Fruit fly (Drosophila melanogaster): ENCODE measurements around the gene Edg78E.

Gene Edg78E

DNA sequence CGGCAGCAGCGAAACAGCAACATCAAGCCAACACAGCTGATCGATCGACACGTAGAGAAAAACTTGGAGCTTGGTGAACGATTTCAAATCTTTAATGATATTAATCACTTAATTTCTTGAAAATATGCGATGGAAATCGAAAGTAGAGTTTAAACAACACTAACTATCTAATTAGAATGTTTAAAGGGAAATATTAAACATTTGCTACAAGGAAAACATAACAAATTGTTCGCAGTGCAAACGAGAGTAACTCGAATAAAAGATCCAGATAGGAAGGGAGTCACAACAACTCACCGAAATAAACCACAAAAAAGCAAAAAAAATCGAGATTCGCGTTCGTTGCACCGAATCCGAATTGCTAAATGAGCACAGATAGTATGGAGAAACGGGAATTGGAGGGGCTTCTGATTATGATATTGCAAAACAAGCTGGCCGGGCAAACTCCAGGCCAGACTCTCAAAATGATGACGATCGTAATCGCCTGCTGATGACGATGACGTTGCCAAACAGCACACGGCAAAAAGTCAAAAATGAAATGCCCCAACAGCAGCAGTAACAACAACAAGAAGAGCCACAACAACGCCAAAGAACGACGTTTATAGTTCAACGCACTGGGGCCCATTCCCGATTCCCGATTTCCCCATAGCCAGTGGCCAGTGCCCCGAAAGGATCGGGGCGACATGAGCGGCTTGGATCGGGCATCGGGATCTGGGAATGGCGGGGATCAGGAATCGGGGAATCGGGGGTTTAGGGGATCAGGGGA lies 43.7 kb downstream of the Edg78E start:
- TF ChIP-seq Ets98B (GFP tag; IDR thresholded peaks at IDR 0.05) (peak; percentile 36; the same call in 1 of the 2 replicates), CG8301 (tag; optimal IDR thresholded peaks at IDR 0.05) (peak; percentile 90), CG34367 (tag; optimal IDR thresholded peaks at IDR 0.05) (peak; percentile 99), CG15710 (tag; optimal IDR thresholded peaks at IDR 0.05) (peak; percentile 99), CG13204 (GFP tag; optimal IDR thresholded peaks at IDR 0.05) (peak; percentile 75), gl (tag; optimal IDR thresholded peaks at IDR 0.05) (peak; percentile 97), D1 (tag; optimal IDR thresholded peaks at IDR 0.05) (peak; percentile 97), CG9948 (tag; optimal IDR thresholded peaks at IDR 0.05) (peak; percentile 99), CG32121 (GFP tag; IDR thresholded peaks at IDR 0.05) (0 out of 2 replicates have a peak, but pooled peaks have one; percentile 40), CG12605 (GFP tag; IDR thresholded peaks at IDR 0.05) (peak; percentile 82), Snoo (tag; optimal IDR thresholded peaks at IDR 0.05) (peak; percentile 99), fd96Ca (GFP tag; IDR thresholded peaks at IDR 0.05) (peak; percentile 71; the same call in 1 of the 3 replicates), rn (GFP tag; IDR thresholded peaks at IDR 0.05) (peak; percentile 77), EcR (GFP tag; optimal IDR thresholded peaks at IDR 0.05) (peak; percentile 99), CG14655 (GFP tag; optimal IDR thresholded peaks at IDR 0.05) (peak; percentile 90), Pif1B (GFP tag; optimal IDR thresholded peaks at IDR 0.05) (peak; percentile 98), CG10348 (GFP tag; IDR thresholded peaks at IDR 0.05) (no peak), Pif1A (GFP tag; optimal IDR thresholded peaks at IDR 0.05) (peak; percentile 98), CG4496 (GFP tag; IDR thresholded peaks at IDR 0.05) (peak; percentile 86), CG8159 (tag; optimal IDR thresholded peaks at IDR 0.05) (peak; percentile 99), CG17806 (tag; optimal IDR thresholded peaks at IDR 0.05) (peak; percentile 99)

DNA sequence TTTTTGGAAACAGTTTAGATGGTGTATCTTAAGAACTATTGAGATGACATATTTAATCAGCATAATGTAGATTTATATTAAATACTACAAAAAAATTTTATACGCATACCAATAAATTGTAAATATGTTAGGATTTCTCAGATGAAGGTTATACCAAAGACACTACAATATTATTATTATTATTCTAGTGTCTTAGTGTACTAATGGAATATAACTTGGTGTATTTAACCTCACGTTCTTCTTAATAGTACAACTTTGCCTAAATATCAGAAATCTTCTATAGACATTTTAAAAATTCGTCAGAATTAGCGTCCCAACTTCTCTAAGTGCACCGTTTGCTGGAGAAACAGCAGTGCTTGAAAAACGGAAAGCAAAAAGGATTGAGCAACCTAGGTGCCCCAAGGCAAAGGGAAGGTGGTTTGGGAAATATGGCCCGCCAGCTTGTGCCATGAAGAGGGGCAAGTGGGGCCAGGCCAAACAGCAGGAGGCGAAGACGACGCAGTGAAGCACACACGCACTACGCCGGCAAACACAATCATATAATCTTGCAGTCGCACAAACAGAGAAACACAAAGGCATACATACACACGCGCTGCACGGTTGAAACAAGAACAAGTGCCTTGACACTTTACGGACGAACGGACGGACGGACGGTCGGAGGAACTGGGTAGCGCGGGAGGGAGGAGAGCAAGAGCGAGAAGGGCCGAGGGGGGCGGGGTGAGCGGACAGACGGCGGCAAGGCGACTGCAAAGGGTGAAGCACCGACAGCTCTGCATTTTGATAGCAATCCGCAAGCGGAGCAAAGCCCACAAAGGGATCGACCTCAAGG lies 44.5 kb downstream of the Edg78E start:
- TF ChIP-seq fd96Ca (GFP tag; IDR thresholded peaks at IDR 0.05) (no peak), CG4496 (GFP tag; IDR thresholded peaks at IDR 0.05) (peak; percentile 6; the same call in 1 of the 3 replicates), CG13204 (GFP tag; optimal IDR thresholded peaks at IDR 0.05) (peak; percentile 98), D1 (tag; optimal IDR thresholded peaks at IDR 0.05) (peak; percentile 63), EcR (GFP tag; optimal IDR thresholded peaks at IDR 0.05) (peak; percentile 99), CG12605 (GFP tag; IDR thresholded peaks at IDR 0.05) (no peak), CG14655 (GFP tag; optimal IDR thresholded peaks at IDR 0.05) (peak; percentile 71), CG8159 (tag; optimal IDR thresholded peaks at IDR 0.05) (peak; percentile 89), CG10348 (GFP tag; IDR thresholded peaks at IDR 0.05) (no peak), gl (tag; optimal IDR thresholded peaks at IDR 0.05) (no peak), CG34367 (tag; optimal IDR thresholded peaks at IDR 0.05) (peak; percentile 60), CG17806 (tag; optimal IDR thresholded peaks at IDR 0.05) (peak; percentile 88), rn (GFP tag; IDR thresholded peaks at IDR 0.05) (no peak), Snoo (tag; optimal IDR thresholded peaks at IDR 0.05) (no peak), CG9948 (tag; optimal IDR thresholded peaks at IDR 0.05) (peak; percentile 91), CG32121 (GFP tag; IDR thresholded peaks at IDR 0.05) (no peak), CG15710 (tag; optimal IDR thresholded peaks at IDR 0.05) (peak; percentile 66), Pif1A (GFP tag; optimal IDR thresholded peaks at IDR 0.05) (peak; percentile 60), CG8301 (tag; optimal IDR thresholded peaks at IDR 0.05) (peak; percentile 50), Pif1B (GFP tag; optimal IDR thresholded peaks at IDR 0.05) (peak; percentile 43), Ets98B (GFP tag; IDR thresholded peaks at IDR 0.05) (no peak)

DNA sequence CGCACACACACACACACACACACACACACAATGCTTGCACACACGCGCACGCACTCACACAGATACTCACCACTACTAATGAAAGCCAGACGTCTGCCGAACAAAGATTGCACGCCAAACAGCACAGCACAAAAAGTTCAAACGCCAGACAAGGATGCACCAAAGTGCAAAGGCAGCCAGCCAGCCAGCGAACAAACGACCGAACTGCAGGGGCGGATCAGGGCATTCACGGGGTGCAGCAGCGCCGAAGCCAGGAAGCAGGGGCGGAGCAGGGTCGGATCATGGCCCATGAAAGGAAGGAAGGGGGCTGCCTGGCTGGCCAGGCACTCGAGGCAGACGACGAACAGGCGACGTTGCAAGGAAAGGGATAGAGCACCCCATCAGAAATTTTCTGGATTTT lies 45.1 kb downstream of the Edg78E start:
- TF ChIP-seq CG8301 (tag; optimal IDR thresholded peaks at IDR 0.05): no peak
- peak; percentile 74 for TF ChIP-seq CG13204 (GFP tag; optimal IDR thresholded peaks at IDR 0.05)
- peak; percentile 93 for TF ChIP-seq EcR (GFP tag; optimal IDR thresholded peaks at IDR 0.05)
- TF ChIP-seq D1 (tag; optimal IDR thresholded peaks at IDR 0.05): no peak
- TF ChIP-seq CG17806 (tag; optimal IDR thresholded peaks at IDR 0.05): no peak
- no peak for TF ChIP-seq CG8159 (tag; optimal IDR thresholded peaks at IDR 0.05)
- no peak for TF ChIP-seq CG9948 (tag; optimal IDR thresholded peaks at IDR 0.05)
- TF ChIP-seq CG34367 (tag; optimal IDR thresholded peaks at IDR 0.05): no peak
- TF ChIP-seq CG4496 (GFP tag; IDR thresholded peaks at IDR 0.05): peak; percentile 12; the same call in 1 of the 3 replicates
- no peak for TF ChIP-seq CG10348 (GFP tag; IDR thresholded peaks at IDR 0.05)
- TF ChIP-seq Pif1B (GFP tag; optimal IDR thresholded peaks at IDR 0.05): no peak
- TF ChIP-seq gl (tag; optimal IDR thresholded peaks at IDR 0.05): no peak
- no peak for TF ChIP-seq CG14655 (GFP tag; optimal IDR thresholded peaks at IDR 0.05)
- no peak for TF ChIP-seq rn (GFP tag; IDR thresholded peaks at IDR 0.05)
- TF ChIP-seq CG32121 (GFP tag; IDR thresholded peaks at IDR 0.05): peak; percentile 34
- TF ChIP-seq Snoo (tag; optimal IDR thresholded peaks at IDR 0.05): peak; percentile 32
- no peak for TF ChIP-seq Ets98B (GFP tag; IDR thresholded peaks at IDR 0.05)

DNA sequence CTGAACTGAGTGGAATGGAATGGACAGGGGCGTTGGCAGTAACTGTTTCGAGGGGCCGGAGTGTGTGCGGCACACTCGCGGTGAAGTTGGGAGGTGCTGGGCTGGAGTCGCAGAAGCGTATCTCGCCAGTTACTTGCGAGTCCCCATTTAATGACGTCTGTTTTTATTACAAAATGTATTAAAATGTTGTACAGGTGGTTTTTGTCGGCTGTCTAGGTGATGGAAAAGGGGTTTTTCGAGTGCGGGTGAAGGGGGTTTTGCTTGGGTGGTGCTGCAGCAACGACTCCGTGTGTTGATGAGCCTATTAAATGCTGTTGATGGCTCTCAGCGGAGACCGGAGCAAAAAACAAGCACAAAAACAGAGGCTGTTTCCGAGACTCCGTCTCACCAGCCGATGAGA lies 46.2 kb downstream of the Edg78E start:
- no peak for TF ChIP-seq CG10348 (GFP tag; IDR thresholded peaks at IDR 0.05)
- peak; percentile 40 for TF ChIP-seq D1 (tag; optimal IDR thresholded peaks at IDR 0.05)
- peak; percentile 74; the same call in 1 of the 2 replicates for TF ChIP-seq CG32121 (GFP tag; IDR thresholded peaks at IDR 0.05)
- TF ChIP-seq Snoo (tag; optimal IDR thresholded peaks at IDR 0.05): peak; percentile 19
- TF ChIP-seq fd96Ca (GFP tag; IDR thresholded peaks at IDR 0.05): peak; percentile 62; the same call in 2 of the 3 replicates
- peak; percentile 73 for TF ChIP-seq CG15710 (tag; optimal IDR thresholded peaks at IDR 0.05)
- peak; percentile 39; the same call in 1 of the 2 replicates for TF ChIP-seq CG12605 (GFP tag; IDR thresholded peaks at IDR 0.05)
- TF ChIP-seq CG13204 (GFP tag; optimal IDR thresholded peaks at IDR 0.05): peak; percentile 86
- TF ChIP-seq CG14655 (GFP tag; optimal IDR thresholded peaks at IDR 0.05): peak; percentile 62
- TF ChIP-seq Pif1A (GFP tag; optimal IDR thresholded peaks at IDR 0.05): peak; percentile 47
- peak; percentile 64 for TF ChIP-seq CG17806 (tag; optimal IDR thresholded peaks at IDR 0.05)
- TF ChIP-seq Pif1B (GFP tag; optimal IDR thresholded peaks at IDR 0.05): peak; percentile 7
- peak; percentile 41 for TF ChIP-seq gl (tag; optimal IDR thresholded peaks at IDR 0.05)
- peak; percentile 72 for TF ChIP-seq CG8159 (tag; optimal IDR thresholded peaks at IDR 0.05)
- TF ChIP-seq CG9948 (tag; optimal IDR thresholded peaks at IDR 0.05): peak; percentile 55
- TF ChIP-seq EcR (GFP tag; optimal IDR thresholded peaks at IDR 0.05): peak; percentile 95
- peak; percentile 40 for TF ChIP-seq CG8301 (tag; optimal IDR thresholded peaks at IDR 0.05)
- 0 out of 2 replicates have a peak, but pooled peaks have one; percentile 18 for TF ChIP-seq rn (GFP tag; IDR thresholded peaks at IDR 0.05)
- peak; percentile 47; the same call in 1 of the 2 replicates for TF ChIP-seq Ets98B (GFP tag; IDR thresholded peaks at IDR 0.05)
- TF ChIP-seq CG34367 (tag; optimal IDR thresholded peaks at IDR 0.05): peak; percentile 61
- TF ChIP-seq CG4496 (GFP tag; IDR thresholded peaks at IDR 0.05): peak; percentile 54; the same call in 1 of the 3 replicates
